Worm (Caenorhabditis elegans) whole organism, late embryonic: Measurements from ENCODE around the gene C34C12.9.

ENCODE experiments used
- F13H6.1 ChIP-seq: sonication (generic microtip); optimal IDR thresholded peaks from 2 replicates; lab custom pipeline; 2016; ENCODE audit warnings: missing genetic modification characterization, missing compliant biosample characterization
- K02D7.2 ChIP-seq: sonication (generic microtip); optimal IDR thresholded peaks from 2 replicates; lab custom pipeline; 2017; ENCODE audit warnings: mild to moderate bottlenecking, missing genetic modification characterization, missing compliant biosample characterization
- K09A11.1 ChIP-seq: sonication (generic microtip); optimal IDR thresholded peaks from 2 replicates; lab custom pipeline; 2017; ENCODE audit warnings: antibody characterized with exemption, mild to moderate bottlenecking, missing genetic modification characterization, missing compliant biosample characterization; ENCODE audit not compliant: insufficient read depth
- ahr-1 ChIP-seq: sonication (generic microtip); optimal IDR thresholded peaks from 2 replicates; lab custom pipeline; 2016; ENCODE audit warnings: missing genetic modification characterization, missing compliant biosample characterization
- ama-1 ChIP-seq: fragments of 150-350 bp; optimal IDR thresholded peaks from 2 replicates; lab custom pipeline; 2014
- ceh-14 ChIP-seq: sonication (generic microtip); optimal IDR thresholded peaks from 2 replicates; lab custom pipeline; 2016; ENCODE audit warnings: missing genotype, missing genetic modification characterization, missing compliant biosample characterization
- ceh-18 ChIP-seq: sonication (generic microtip); optimal IDR thresholded peaks from 2 replicates; lab custom pipeline; 2016; ENCODE audit warnings: missing genetic modification characterization, missing compliant biosample characterization
- ceh-19 ChIP-seq: fragments of 200-800 bp; sonication (Bioruptor generic); optimal IDR thresholded peaks from 2 replicates; lab custom pipeline; 2018; ENCODE audit warnings: mild to moderate bottlenecking, missing genetic modification characterization, missing compliant biosample characterization
- ceh-2 ChIP-seq: sonication (generic microtip); optimal IDR thresholded peaks from 2 replicates; lab custom pipeline; 2016; ENCODE audit warnings: missing genotype, missing genetic modification characterization, missing compliant biosample characterization
- ceh-22 ChIP-seq: sonication (generic microtip); optimal IDR thresholded peaks from 2 replicates; lab custom pipeline; 2017; ENCODE audit warnings: missing biosample characterization, missing genetic modification characterization
- ceh-24 ChIP-seq: sonication (generic microtip); optimal IDR thresholded peaks from 2 replicates; lab custom pipeline; 2016; ENCODE audit warnings: mild to moderate bottlenecking, missing genetic modification characterization, missing compliant biosample characterization
- ceh-31 ChIP-seq: sonication (generic microtip); optimal IDR thresholded peaks from 2 replicates; lab custom pipeline; 2016; ENCODE audit warnings: missing genetic modification characterization, missing compliant biosample characterization
- ceh-34 ChIP-seq: sonication (generic microtip); optimal IDR thresholded peaks from 2 replicates; lab custom pipeline; 2016; ENCODE audit warnings: mild to moderate bottlenecking, missing genetic modification characterization, missing compliant biosample characterization
- ceh-48 ChIP-seq: sonication (generic microtip); optimal IDR thresholded peaks from 2 replicates; lab custom pipeline; 2016; ENCODE audit warnings: missing genetic modification characterization, inconsistent platforms, missing compliant biosample characterization
- ceh-6 ChIP-seq: fragments of 200-800 bp; sonication (Bioruptor generic); optimal IDR thresholded peaks from 2 replicates; lab custom pipeline; 2018; ENCODE audit warnings: mild to moderate bottlenecking, missing genetic modification characterization, missing compliant biosample characterization
- ceh-9 ChIP-seq: sonication (generic microtip); optimal IDR thresholded peaks from 2 replicates; lab custom pipeline; 2016; ENCODE audit warnings: mild to moderate bottlenecking, missing genetic modification characterization, inconsistent platforms, missing compliant biosample characterization
- che-1 ChIP-seq: sonication (generic microtip); optimal IDR thresholded peaks from 2 replicates; lab custom pipeline; 2016; ENCODE audit warnings: mild to moderate bottlenecking, missing genetic modification characterization, missing compliant biosample characterization
- dmd-4 ChIP-seq: sonication (generic microtip); optimal IDR thresholded peaks from 2 replicates; lab custom pipeline; 2016; ENCODE audit warnings: borderline replicate concordance, missing genetic modification characterization, missing compliant biosample characterization
- dve-1 ChIP-seq: sonication (generic microtip); optimal IDR thresholded peaks from 2 replicates; lab custom pipeline; 2017; ENCODE audit warnings: antibody characterized with exemption, mild to moderate bottlenecking, missing genetic modification characterization, missing compliant biosample characterization
- elt-4 ChIP-seq: sonication (generic microtip); optimal IDR thresholded peaks from 2 replicates; lab custom pipeline; 2016; ENCODE audit warnings: missing genetic modification characterization, missing compliant biosample characterization
- ets-4 ChIP-seq: sonication (generic microtip); optimal IDR thresholded peaks from 2 replicates; lab custom pipeline; 2016; ENCODE audit warnings: missing genetic modification characterization, missing compliant biosample characterization
- eyg-1 ChIP-seq: sonication (generic microtip); optimal IDR thresholded peaks from 2 replicates; lab custom pipeline; 2016; ENCODE audit warnings: missing genotype, missing genetic modification characterization, missing compliant biosample characterization
- fax-1 ChIP-seq: sonication (generic microtip); optimal IDR thresholded peaks from 2 replicates; lab custom pipeline; 2016; ENCODE audit warnings: missing genotype, missing genetic modification characterization, missing compliant biosample characterization
- fkh-10 ChIP-seq: fragments of 150-350 bp; optimal IDR thresholded peaks from 2 replicates; lab custom pipeline; 2014; ENCODE audit warnings: missing biosample characterization, missing genetic modification reagents, missing genetic modification characterization
- fkh-6 ChIP-seq: sonication (generic microtip); optimal IDR thresholded peaks from 2 replicates; lab custom pipeline; 2016; ENCODE audit warnings: missing genetic modification characterization, missing compliant biosample characterization
- gmeb-2 ChIP-seq: sonication (generic microtip); optimal IDR thresholded peaks from 2 replicates; lab custom pipeline; 2016; ENCODE audit warnings: missing genetic modification characterization, inconsistent platforms, missing compliant biosample characterization
- hlh-15 ChIP-seq: sonication (generic microtip); optimal IDR thresholded peaks from 2 replicates; lab custom pipeline; 2016; ENCODE audit warnings: missing genetic modification characterization, missing compliant biosample characterization
- hlh-30 ChIP-seq: sonication (generic microtip); optimal IDR thresholded peaks from 2 replicates; lab custom pipeline; 2017; ENCODE audit warnings: antibody characterized with exemption, missing genetic modification characterization, missing compliant biosample characterization; ENCODE audit not compliant: insufficient read depth
- hlh-6 ChIP-seq: sonication (generic microtip); optimal IDR thresholded peaks from 2 replicates; lab custom pipeline; 2016; ENCODE audit warnings: missing genotype, missing genetic modification characterization, missing compliant biosample characterization
- hlh-8 ChIP-seq: sonication (generic microtip); optimal IDR thresholded peaks from 2 replicates; lab custom pipeline; 2016; ENCODE audit warnings: missing genotype, missing genetic modification characterization, missing compliant biosample characterization
- lim-6 ChIP-seq: sonication (generic microtip); optimal IDR thresholded peaks from 2 replicates; lab custom pipeline; 2016; ENCODE audit warnings: missing genetic modification characterization, missing compliant biosample characterization
- madf-2 ChIP-seq: sonication (generic microtip); optimal IDR thresholded peaks from 2 replicates; lab custom pipeline; 2017; ENCODE audit warnings: missing genetic modification characterization, missing compliant biosample characterization
- nfya-1 ChIP-seq: sonication (generic microtip); optimal IDR thresholded peaks from 2 replicates; lab custom pipeline; 2017; ENCODE audit warnings: missing genetic modification characterization, mild to moderate bottlenecking, missing compliant biosample characterization, antibody characterized with exemption, moderate library complexity
- npax-4 ChIP-seq: sonication (generic microtip); optimal IDR thresholded peaks from 2 replicates; lab custom pipeline; 2016; ENCODE audit warnings: missing genetic modification characterization, missing compliant biosample characterization
- odd-2 ChIP-seq: sonication (generic microtip); optimal IDR thresholded peaks from 2 replicates; lab custom pipeline; 2017; ENCODE audit warnings: antibody characterized with exemption, mild to moderate bottlenecking, missing genetic modification characterization, missing compliant biosample characterization
- pag-3 ChIP-seq: sonication (generic microtip); optimal IDR thresholded peaks from 2 replicates; lab custom pipeline; 2016; ENCODE audit warnings: missing compliant biosample characterization, missing genetic modification characterization, borderline replicate concordance
- pat-9 ChIP-seq: fragments of 200-800 bp; sonication (Bioruptor generic); optimal IDR thresholded peaks from 2 replicates; lab custom pipeline; 2018; ENCODE audit warnings: mild to moderate bottlenecking, missing genetic modification characterization, moderate library complexity, missing compliant biosample characterization
- pax-1 ChIP-seq: fragments of 150-350 bp; optimal IDR thresholded peaks from 2 replicates; lab custom pipeline; 2014; ENCODE audit warnings: missing biosample characterization, missing genetic modification characterization
- pha-4 ChIP-seq: fragments of 150-350 bp; optimal IDR thresholded peaks from 2 replicates; lab custom pipeline; 2018; ENCODE audit warnings: missing biosample characterization, missing genetic modification reagents, missing genetic modification characterization
- pqm-1 ChIP-seq: sonication (generic microtip); optimal IDR thresholded peaks from 2 replicates; lab custom pipeline; 2016; ENCODE audit warnings: missing genetic modification characterization, missing compliant biosample characterization
- pros-1 ChIP-seq: fragments of 150-350 bp; optimal IDR thresholded peaks from 2 replicates; lab custom pipeline; 2014; ENCODE audit warnings: missing biosample characterization, missing genetic modification reagents, missing genetic modification characterization
- ref-2 ChIP-seq: sonication (generic microtip); optimal IDR thresholded peaks from 2 replicates; lab custom pipeline; 2016; ENCODE audit warnings: missing genetic modification characterization, missing compliant biosample characterization
- rnt-1 ChIP-seq: sonication (generic microtip); optimal IDR thresholded peaks from 2 replicates; lab custom pipeline; 2016; ENCODE audit warnings: missing genetic modification characterization, missing compliant biosample characterization
- sdc-2 ChIP-seq: sonication (generic microtip); optimal IDR thresholded peaks from 2 replicates; lab custom pipeline; 2016; ENCODE audit warnings: missing genotype, missing genetic modification characterization, missing compliant biosample characterization
- sox-2 ChIP-seq: fragments of 200-800 bp; sonication (Bioruptor generic); IDR thresholded peaks from 2 replicates; pipeline ENCODE4 v1.3.6; 2022; ENCODE audit warnings: missing genetic modification reagents, missing genetic modification characterization, missing compliant biosample characterization
- sox-4 ChIP-seq: sonication (generic microtip); optimal IDR thresholded peaks from 2 replicates; lab custom pipeline; 2017; ENCODE audit warnings: mild to moderate bottlenecking, missing genetic modification characterization, inconsistent platforms, missing compliant biosample characterization
- syd-9 ChIP-seq: sonication (generic microtip); optimal IDR thresholded peaks from 2 replicates; lab custom pipeline; 2016; ENCODE audit warnings: mild to moderate bottlenecking, missing genetic modification characterization, moderate library complexity, missing compliant biosample characterization
- tbx-7 ChIP-seq: sonication (generic microtip); optimal IDR thresholded peaks from 2 replicates; lab custom pipeline; 2016; ENCODE audit warnings: missing genotype, missing genetic modification characterization, missing compliant biosample characterization
- ttx-3 ChIP-seq: sonication (generic microtip); optimal IDR thresholded peaks from 2 replicates; lab custom pipeline; 2016; ENCODE audit warnings: missing genetic modification reagents, missing genetic modification characterization, missing compliant biosample characterization
- unc-3 ChIP-seq, 2 experiments: fragments of 200-800 bp in 1 of 2; sonication (Bioruptor generic) in 1 of 2; sonication (generic microtip) in 1 of 2; conservative IDR thresholded peaks in 1 of 2; optimal IDR thresholded peaks in 1 of 2; 2 replicates each; pipeline versions ENCODE4 v1.3.6 to Lab custom; 2016 to 2022; ENCODE audit warnings: missing compliant biosample characterization in 2 of 2, missing genetic modification characterization in 2 of 2, missing genetic modification reagents in 1 of 2
- unc-55 ChIP-seq: sonication (generic microtip); optimal IDR thresholded peaks from 2 replicates; lab custom pipeline; 2017; ENCODE audit warnings: missing biosample characterization, missing genetic modification reagents, missing genetic modification characterization
- unc-86 ChIP-seq: sonication (generic microtip); optimal IDR thresholded peaks from 2 replicates; lab custom pipeline; 2016; ENCODE audit warnings: missing genetic modification characterization, missing compliant biosample characterization
- zip-5 ChIP-seq: sonication (generic microtip); optimal IDR thresholded peaks from 2 replicates; lab custom pipeline; 2016; ENCODE audit warnings: missing genetic modification characterization, missing compliant biosample characterization
- ztf-16 ChIP-seq: sonication (generic microtip); optimal IDR thresholded peaks from 2 replicates; lab custom pipeline; 2017; ENCODE audit warnings: missing genetic modification characterization, missing compliant biosample characterization

Gene C34C12.9

DNA sequence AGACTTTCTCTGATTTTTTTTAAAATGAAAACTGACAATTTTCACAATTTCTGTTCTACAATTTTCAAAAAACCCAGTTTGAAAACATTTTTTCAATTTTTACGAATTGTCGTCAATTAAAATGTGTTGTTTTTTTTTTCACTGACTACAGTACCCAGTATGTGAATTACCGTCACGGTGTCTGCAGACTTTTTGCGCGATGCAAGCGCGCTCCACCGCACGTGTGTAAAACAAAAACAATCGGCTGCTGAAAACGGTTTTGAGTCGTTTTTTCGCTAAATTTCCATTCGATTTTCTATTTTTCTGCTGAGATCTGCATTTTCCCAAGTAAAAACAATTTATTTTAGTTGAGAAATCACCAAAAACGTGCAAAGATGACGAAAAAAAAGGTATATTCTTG lies 19.1 kb downstream of the C34C12.9 start:
- TF ChIP-seq ahr-1 (tag; lab: Kevin White, UChicago) = no peak
- no peak for TF ChIP-seq che-1 (tag; lab: Kevin White, UChicago)
- TF ChIP-seq unc-55 (GFP tag; lab: Kevin White, UChicago) = peak; percentile 50
- no peak for TF ChIP-seq hlh-15 (tag; lab: Kevin White, UChicago)
- no peak for TF ChIP-seq tbx-7 (tag; lab: Kevin White, UChicago)
- no peak for TF ChIP-seq gmeb-2
- no peak for TF ChIP-seq odd-2 (tag; lab: Kevin White, UChicago)
- peak; percentile 38 for TF ChIP-seq ets-4 (tag; lab: Kevin White, UChicago)
- TF ChIP-seq ceh-2 (tag; lab: Kevin White, UChicago) = no peak
- TF ChIP-seq ceh-34 = peak; percentile 78
- TF ChIP-seq F13H6.1 (tag; lab: Kevin White, UChicago) = no peak
- no peak for TF ChIP-seq pat-9
- TF ChIP-seq pha-4 (tag; lab: Kevin White, UChicago) = no peak
- no peak for TF ChIP-seq K02D7.2
- TF ChIP-seq ama-1 (lab: Kevin White, UChicago) = no peak
- TF ChIP-seq lim-6 (tag; lab: Kevin White, UChicago) = no peak
- peak; percentile 44 for TF ChIP-seq K09A11.1 (tag; lab: Kevin White, UChicago)
- peak; percentile 83 for TF ChIP-seq ceh-18 (tag; lab: Kevin White, UChicago)
- TF ChIP-seq unc-3 (GFP tag; conservative IDR thresholded peaks at IDR 0.05; lab: Robert Waterston, UW) = no peak
- TF ChIP-seq unc-3 (tag; optimal IDR thresholded peaks at IDR 0.05; lab: Kevin White, UChicago) = peak; percentile 32
- no peak for TF ChIP-seq sdc-2 (tag; lab: Kevin White, UChicago)
- no peak for TF ChIP-seq npax-4 (tag; lab: Kevin White, UChicago)
- TF ChIP-seq ceh-6 (GFP tag; lab: Kevin White, UChicago) = no peak
- TF ChIP-seq ceh-9 (tag; lab: Kevin White, UChicago) = no peak
- no peak for TF ChIP-seq fkh-10
- TF ChIP-seq elt-4 (tag; lab: Kevin White, UChicago) = no peak
- TF ChIP-seq nfya-1 (tag; lab: Kevin White, UChicago) = peak; percentile 91
- TF ChIP-seq hlh-6 (tag; lab: Kevin White, UChicago) = no peak
- TF ChIP-seq sox-2 (GFP tag; lab: Robert Waterston, UW) = peak; percentile 12; the same call in 1 of the 2 replicates
- TF ChIP-seq ceh-19 (GFP tag; lab: Kevin White, UChicago) = no peak
- TF ChIP-seq hlh-8 (tag; lab: Kevin White, UChicago) = no peak
- no peak for TF ChIP-seq fkh-6
- TF ChIP-seq pax-1 = peak; percentile 30
- peak; percentile 72 for TF ChIP-seq ceh-31 (tag; lab: Kevin White, UChicago)
- peak; percentile 73 for TF ChIP-seq dve-1 (tag; lab: Kevin White, UChicago)
- no peak for TF ChIP-seq pag-3 (tag; lab: Kevin White, UChicago)
- TF ChIP-seq sox-4 (tag; lab: Kevin White, UChicago) = no peak
- peak; percentile 44 for TF ChIP-seq unc-86 (tag; lab: Kevin White, UChicago)
- no peak for TF ChIP-seq eyg-1 (tag; lab: Kevin White, UChicago)
- TF ChIP-seq ceh-24 (tag; lab: Kevin White, UChicago) = no peak
- TF ChIP-seq ceh-22 (tag; lab: Kevin White, UChicago) = no peak
- peak; percentile 49 for TF ChIP-seq pqm-1 (tag; lab: Kevin White, UChicago)
- peak; percentile 17 for TF ChIP-seq rnt-1 (tag; lab: Kevin White, UChicago)
- TF ChIP-seq ref-2 (tag; lab: Kevin White, UChicago) = peak; percentile 83
- TF ChIP-seq ttx-3 (tag; lab: Kevin White, UChicago) = no peak
- TF ChIP-seq zip-5 (tag; lab: Kevin White, UChicago) = no peak
- no peak for TF ChIP-seq syd-9 (tag; lab: Kevin White, UChicago)
- TF ChIP-seq hlh-30 (tag; lab: Kevin White, UChicago) = peak; percentile 50
- no peak for TF ChIP-seq ceh-48 (tag; lab: Kevin White, UChicago)
- no peak for TF ChIP-seq pros-1
- peak; percentile 21 for TF ChIP-seq madf-2 (tag; lab: Kevin White, UChicago)
- peak; percentile 11 for TF ChIP-seq fax-1 (tag; lab: Kevin White, UChicago)
- TF ChIP-seq ceh-14 (tag; lab: Kevin White, UChicago) = peak; percentile 79
- TF ChIP-seq dmd-4 (tag; lab: Kevin White, UChicago) = no peak
- TF ChIP-seq ztf-16 (tag; lab: Kevin White, UChicago) = peak; percentile 52
